Worm (Caenorhabditis elegans): ENCODE data around the gene rpn-1.

The rpn-1 gene

DNA sequence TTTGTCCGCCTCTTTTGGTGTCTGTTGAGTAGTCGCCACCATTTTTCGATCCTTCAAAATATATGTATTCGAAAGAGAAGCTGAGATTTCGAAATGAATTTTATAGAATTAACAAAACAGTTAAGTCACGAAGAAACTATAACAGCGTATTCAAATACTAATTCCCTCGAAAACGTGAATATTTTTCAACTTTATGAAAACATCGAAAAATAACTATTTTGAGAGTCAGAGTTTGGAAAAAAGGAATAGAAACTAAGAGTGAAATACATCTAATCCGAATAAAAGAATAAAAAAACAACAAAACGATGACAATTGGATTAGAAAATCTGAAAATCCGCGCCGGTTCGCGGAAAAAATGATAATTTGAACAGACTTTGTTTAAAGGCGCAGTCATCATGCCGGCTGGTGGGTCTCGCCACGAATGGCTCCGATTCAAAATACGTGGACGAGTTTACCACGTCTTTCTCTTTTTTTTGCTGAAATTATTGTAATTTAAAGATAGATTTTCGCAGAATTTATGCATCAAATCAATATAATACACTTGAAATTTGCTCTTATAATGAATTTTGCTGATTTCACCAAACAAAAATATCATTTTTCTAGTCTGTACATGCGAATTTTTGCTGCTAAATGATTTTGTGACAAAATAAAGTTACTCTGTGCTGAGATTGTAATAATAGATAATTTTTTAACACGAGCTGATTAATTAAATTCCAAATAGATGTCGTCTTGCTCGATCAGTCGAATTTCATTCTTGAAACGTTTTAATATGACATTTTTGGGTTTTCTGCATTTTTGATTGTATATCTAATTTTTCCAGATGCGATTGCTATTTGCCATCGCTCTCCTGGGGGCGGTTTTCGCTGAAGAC, at the start of gene rpn-1, which contains the start of gene ribo-1:
rpn-1 (minus strand) TSS at position 51 of the 871 bp plus-strand sequence.
ribo-1 (plus strand) TSS at position 821 of the 871 bp plus-strand sequence.
- TF ChIP-seq W03F9.2 (tag; optimal IDR thresholded peaks at IDR 0.05) (peak; percentile 60), dao-5 (tag; optimal IDR thresholded peaks at IDR 0.05) (no peak)

DNA sequence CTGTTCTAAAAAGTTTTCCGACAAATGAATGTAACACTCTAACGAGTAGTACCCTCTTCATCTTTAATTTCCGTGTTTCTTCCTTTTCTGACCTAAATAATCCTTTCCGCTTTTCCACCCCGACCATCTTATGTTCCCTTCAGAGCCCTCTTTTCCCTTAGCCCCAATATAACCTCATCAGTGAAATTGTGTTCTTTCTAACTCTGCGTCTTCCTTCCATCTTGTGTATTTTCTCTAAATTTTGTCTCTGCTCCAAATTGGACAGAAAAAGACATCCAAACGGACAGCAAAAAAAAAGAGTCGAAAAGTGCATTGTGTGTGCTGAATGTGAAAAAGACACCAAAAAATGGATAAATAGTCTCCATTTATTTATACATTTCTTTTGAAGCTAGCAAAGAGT, 49.8 kb upstream of the rpn-1 start:
- no peak for TF ChIP-seq dao-5 (tag; optimal IDR thresholded peaks at IDR 0.05)

DNA sequence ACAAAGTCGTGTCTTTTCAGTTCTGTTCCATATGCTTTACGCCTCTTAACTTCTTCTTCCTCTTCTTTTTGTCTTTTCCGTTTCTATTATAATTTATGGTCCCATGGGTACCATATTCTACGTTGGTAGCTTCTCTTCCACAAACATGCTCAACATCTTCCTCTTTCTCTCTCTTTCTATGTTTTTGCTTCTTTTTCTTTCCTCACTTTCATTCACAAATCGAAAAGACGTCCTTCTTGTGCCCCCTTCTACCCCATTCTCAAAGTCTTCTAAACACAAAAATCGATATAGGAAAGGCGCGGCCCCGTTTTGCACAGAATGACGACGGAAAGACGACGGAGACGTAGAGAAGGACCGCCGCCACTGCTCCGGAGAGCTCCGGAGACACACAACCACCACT, 49.0 kb upstream of the rpn-1 start:
- TF ChIP-seq dao-5 (tag; optimal IDR thresholded peaks at IDR 0.05) = no peak
- TF ChIP-seq him-1 (tag; optimal IDR thresholded peaks at IDR 0.05) = peak; percentile 67

DNA sequence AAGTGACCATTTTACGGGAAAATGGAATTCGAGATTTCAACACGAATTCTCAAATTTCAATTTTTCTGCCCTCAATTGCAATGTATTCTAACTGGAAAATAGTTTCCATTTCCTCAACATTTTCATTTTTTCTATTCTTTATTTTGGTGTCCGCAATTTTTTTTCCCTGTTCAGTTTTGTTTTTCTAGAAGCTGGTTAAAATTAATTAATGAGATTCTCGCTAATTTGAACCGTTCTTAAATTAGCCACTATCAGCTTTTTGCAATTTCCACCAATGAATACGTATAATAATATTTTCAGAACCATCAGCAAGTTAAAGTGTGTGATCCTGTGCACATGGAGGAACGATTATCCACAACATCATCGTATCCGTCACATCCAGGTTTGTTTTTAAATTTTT, 47.6 kb upstream of the rpn-1 start, which contains the start of gene jnk-1:
jnk-1 (plus strand) TSS at position 301 of the 400 bp plus-strand sequence.
- no peak for TF ChIP-seq W03F9.2 (tag; optimal IDR thresholded peaks at IDR 0.05)
- no peak for TF ChIP-seq dao-5 (tag; optimal IDR thresholded peaks at IDR 0.05)
- TF ChIP-seq him-1 (tag; optimal IDR thresholded peaks at IDR 0.05) = no peak

DNA sequence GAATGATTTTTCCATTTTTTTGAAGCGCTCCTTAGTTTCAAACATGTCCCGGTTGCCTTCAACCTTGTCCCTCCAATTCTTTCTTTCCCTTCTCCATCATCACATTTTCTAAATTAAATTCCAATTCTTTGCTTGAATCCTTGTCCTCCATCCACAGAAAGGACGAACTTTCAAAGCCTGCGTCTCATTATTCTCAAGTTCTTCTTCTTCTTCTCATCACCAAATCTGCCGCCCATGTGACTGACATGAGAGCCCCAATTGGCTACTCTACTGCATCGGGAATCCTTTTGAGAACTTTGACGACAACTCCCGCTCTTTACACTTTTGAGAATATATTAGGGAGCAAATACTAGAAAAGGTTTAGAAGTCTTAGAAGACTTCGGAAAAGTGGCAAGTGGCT, 47.0 kb upstream of the rpn-1 start:
- TF ChIP-seq W03F9.2 (tag; optimal IDR thresholded peaks at IDR 0.05) (no peak), him-1 (tag; optimal IDR thresholded peaks at IDR 0.05) (no peak), dao-5 (tag; optimal IDR thresholded peaks at IDR 0.05) (no peak)

DNA sequence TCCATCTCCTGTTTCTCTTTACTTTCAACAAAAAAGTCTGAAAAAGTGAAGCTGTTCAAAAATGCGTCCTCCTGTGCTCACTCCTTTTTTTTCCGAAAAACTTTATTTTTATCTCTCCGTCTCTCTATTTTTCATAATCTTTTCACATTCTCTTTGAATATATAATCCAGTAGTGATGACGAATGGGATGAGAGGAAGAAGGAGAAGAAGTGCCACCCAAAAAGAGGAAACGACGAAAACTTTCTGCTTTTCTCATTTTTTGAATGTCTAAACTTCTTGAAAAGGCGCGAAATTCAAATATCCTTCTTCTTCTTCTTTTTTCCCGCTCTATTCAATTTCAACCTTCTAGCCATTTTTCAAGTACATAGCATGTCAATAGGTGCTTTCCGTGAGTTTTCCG, 45.0 kb upstream of the rpn-1 start:
- TF ChIP-seq dao-5 (tag; optimal IDR thresholded peaks at IDR 0.05) (no peak), W03F9.2 (tag; optimal IDR thresholded peaks at IDR 0.05) (no peak), him-1 (tag; optimal IDR thresholded peaks at IDR 0.05) (no peak)

DNA sequence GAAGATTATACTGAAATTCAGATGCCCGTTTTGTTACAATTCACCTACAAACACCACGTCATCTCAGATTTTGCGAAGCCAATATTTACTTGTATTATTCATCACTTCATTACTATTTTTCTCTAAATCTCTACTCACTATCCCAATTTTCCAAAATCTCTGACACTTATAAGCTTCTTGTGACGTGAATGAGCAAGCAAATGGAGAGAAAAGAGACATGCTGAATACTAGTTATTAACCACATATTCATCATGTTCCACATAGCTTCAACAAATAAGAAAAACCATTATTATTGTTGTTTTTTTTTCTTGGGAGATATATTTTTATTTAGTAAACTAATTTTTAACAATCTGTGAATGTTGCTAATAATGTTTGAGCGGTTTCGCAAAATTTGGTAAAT, 41.5 kb upstream of the rpn-1 start:
- TF ChIP-seq dao-5 (tag; optimal IDR thresholded peaks at IDR 0.05) (no peak), W03F9.2 (tag; optimal IDR thresholded peaks at IDR 0.05) (no peak), him-1 (tag; optimal IDR thresholded peaks at IDR 0.05) (no peak)

DNA sequence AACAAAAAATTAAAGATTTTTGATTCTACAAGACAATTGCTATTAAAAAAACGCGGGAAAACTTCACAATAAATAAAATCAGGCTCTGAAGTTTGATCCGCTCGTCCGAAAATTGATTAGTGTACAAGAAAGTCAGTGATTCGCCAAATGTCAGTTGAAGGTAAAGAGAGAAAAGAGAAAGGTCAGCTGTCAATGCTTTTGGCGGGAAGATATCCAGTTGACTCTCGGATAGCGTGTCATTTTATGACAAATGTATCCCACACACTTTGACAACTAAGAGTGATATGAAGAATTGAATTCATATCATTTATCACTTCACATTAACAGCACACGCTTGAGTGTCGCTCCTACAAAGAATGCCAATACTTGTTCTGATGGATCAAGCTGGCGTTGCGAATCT, 37.1 kb upstream of the rpn-1 start:
- TF ChIP-seq W03F9.2 (tag; optimal IDR thresholded peaks at IDR 0.05) (no peak), him-1 (tag; optimal IDR thresholded peaks at IDR 0.05) (no peak), dao-5 (tag; optimal IDR thresholded peaks at IDR 0.05) (no peak)

DNA sequence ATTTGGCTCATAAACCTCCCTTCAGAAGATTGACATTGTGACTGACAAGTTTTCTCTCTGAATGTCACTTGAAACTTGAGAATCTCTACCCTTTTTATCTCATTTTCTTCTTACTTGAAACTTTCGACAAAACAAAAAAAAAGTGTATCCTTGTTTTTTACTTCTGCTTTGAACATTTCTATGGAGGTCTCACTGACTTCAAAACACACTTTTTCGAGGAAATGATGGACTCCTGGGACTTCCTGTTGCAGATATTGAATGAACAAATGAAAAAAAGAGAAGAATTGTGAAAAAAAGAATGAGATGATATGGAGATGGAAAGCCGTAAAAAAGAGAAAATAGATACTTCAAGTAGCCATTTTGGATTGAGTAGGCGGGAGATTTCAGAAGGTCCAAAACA, 31.4 kb upstream of the rpn-1 start:
- TF ChIP-seq him-1 (tag; optimal IDR thresholded peaks at IDR 0.05) = no peak
- TF ChIP-seq W03F9.2 (tag; optimal IDR thresholded peaks at IDR 0.05) = no peak
- no peak for TF ChIP-seq dao-5 (tag; optimal IDR thresholded peaks at IDR 0.05)

DNA sequence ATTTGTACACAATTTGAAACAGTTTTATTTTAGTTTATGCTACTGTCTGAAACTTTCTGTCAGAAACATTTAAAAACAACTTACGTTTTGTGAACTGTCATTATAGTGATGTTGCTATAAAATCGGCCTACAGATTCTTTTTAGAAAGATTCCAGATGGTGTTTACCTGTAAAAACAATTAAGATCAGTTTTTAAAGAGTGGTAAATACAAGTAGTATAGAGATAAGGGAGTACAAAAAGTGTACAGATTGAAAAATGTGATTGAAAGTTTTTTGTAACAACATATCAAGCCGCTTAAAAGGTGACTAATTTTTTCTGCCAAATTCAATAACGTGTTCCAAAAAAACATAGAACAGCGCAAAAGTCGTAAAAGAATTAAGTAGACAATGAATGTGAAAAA, 27.8 kb upstream of the rpn-1 start, which contains the start of gene npr-12:
npr-12 (minus strand) TSS at position 101 of the 400 bp plus-strand sequence.
- TF ChIP-seq him-1 (tag; optimal IDR thresholded peaks at IDR 0.05) (no peak), dao-5 (tag; optimal IDR thresholded peaks at IDR 0.05) (no peak), W03F9.2 (tag; optimal IDR thresholded peaks at IDR 0.05) (no peak)

DNA sequence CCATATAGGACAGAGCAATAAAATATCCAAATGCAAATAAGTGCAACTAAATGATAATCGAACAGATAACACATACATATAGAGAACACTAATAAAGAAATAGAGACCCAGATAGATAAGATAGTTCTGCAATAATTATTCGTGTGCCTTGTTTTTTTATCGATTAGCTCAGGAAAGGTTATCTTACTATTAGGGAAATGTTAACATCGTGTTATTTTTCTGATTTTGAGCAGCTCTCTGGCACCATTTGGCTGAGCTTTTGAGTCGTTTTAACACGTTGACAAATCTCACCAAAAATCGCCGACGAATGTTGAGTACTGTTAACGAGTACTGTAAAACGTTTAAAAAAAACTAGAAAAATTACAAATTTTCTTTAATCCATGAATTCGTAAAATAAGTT, 18.7 kb upstream of the rpn-1 start, which contains the start of gene cest-6:
cest-6 (minus strand) TSS at position 101 of the 400 bp plus-strand sequence.
- no peak for TF ChIP-seq dao-5 (tag; optimal IDR thresholded peaks at IDR 0.05)
- no peak for TF ChIP-seq W03F9.2 (tag; optimal IDR thresholded peaks at IDR 0.05)
- no peak for TF ChIP-seq him-1 (tag; optimal IDR thresholded peaks at IDR 0.05)

DNA sequence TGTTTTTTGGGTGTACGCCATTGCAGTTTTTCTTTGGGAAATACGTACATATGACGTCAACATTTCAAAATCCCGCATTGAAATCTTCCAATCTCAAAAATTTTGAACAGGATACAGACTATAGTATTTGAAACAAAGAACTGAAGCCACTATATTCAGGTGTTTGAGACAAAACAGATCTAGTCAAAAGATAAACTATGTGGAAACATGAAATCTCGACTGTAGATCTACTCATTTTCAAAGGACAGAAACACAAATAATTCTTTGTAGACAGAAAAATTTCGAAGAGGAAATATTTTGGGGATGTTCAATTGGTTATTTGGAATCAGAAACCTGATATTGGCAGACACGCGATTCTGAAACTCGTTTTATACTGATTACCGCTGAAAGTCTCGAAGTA, 15.8 kb upstream of the rpn-1 start:
- TF ChIP-seq dao-5 (tag; optimal IDR thresholded peaks at IDR 0.05) = no peak
- no peak for TF ChIP-seq him-1 (tag; optimal IDR thresholded peaks at IDR 0.05)
- no peak for TF ChIP-seq W03F9.2 (tag; optimal IDR thresholded peaks at IDR 0.05)

DNA sequence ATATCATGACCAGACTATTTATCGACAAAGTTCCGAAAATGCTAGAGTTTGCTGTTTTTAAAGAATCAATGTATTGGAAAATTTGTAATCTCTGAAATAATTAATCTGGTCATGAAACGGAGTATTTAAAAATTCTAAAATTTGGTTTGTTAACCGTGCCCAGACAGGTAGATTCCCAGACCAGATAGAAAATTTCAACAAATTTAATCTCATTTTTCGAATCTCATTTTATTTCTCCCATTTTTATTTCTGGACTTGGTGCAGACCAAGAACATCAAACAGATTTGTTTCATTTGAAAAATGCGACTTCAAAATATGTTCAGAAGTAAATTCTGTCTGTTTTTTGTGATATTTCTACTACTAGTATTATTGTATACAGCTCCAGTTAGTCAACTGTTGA, 13.4 kb upstream of the rpn-1 start, which contains the start of gene T22D1.1:
T22D1.1 (plus strand) TSS at position 301 of the 400 bp plus-strand sequence.
- no peak for TF ChIP-seq W03F9.2 (tag; optimal IDR thresholded peaks at IDR 0.05)

DNA sequence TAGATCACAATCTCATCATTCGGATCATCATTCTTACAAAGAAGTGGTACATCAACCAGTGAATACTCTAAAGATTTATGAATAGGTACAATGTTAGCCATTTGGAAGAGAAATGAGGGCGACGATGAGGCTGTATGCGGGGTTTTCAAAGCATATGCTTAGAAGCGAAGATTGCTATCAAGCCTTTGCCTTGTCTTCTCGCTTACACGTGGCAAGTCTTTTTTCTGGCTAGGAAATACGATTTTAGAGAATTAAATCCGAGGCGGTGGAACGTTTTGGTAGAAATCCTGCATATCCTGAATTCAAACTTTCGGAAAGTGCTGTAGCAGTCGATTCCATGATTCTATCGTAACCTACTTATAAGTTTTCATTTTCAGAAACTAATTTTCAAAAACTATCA, 10.3 kb upstream of the rpn-1 start, which contains the start of gene T22D1.18:
T22D1.18 (minus strand) TSS at position 101 of the 400 bp plus-strand sequence.
- no peak for TF ChIP-seq W03F9.2 (tag; optimal IDR thresholded peaks at IDR 0.05)
- no peak for TF ChIP-seq dao-5 (tag; optimal IDR thresholded peaks at IDR 0.05)
- TF ChIP-seq him-1 (tag; optimal IDR thresholded peaks at IDR 0.05) = no peak

DNA sequence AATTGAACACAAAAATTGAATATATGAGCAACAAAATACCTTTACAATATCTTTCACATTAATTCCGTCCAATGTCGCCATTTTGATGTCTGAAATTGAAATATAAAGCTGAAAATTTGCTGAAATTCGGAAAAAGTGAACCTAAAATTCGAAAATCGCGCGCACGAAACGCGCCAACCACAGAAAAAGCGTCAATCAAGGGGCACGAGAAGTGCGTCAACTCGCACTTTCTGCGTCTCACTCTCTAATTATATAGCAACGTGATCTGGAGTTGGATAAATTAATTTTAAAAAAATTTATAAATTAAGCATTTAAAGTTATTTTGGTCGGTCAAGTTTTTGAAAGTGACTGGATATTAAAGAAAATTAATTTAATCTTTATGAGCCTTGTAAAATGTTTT, 9.6 kb upstream of the rpn-1 start, which contains the start of gene ruvb-2:
ruvb-2 (minus strand) TSS at position 89 of the 400 bp plus-strand sequence.
- no peak for TF ChIP-seq dao-5 (tag; optimal IDR thresholded peaks at IDR 0.05)
- peak; percentile 92 for TF ChIP-seq W03F9.2 (tag; optimal IDR thresholded peaks at IDR 0.05)
- TF ChIP-seq him-1 (tag; optimal IDR thresholded peaks at IDR 0.05) = peak; percentile 30
